Fruit fly (Drosophila melanogaster) whole organism, embryonic: Measurements from ENCODE around the gene CG18213.

Source experiments
- B-H2 ChIP-seq: fragments of 200-800 bp; sonication (Bioruptor generic); optimal IDR thresholded peaks from 2 replicates; lab custom pipeline; 2018; ENCODE audit warnings: missing biosample characterization, mild to moderate bottlenecking, missing genetic modification characterization
- BtbVII ChIP-seq: fragments of 200-800 bp; sonication (Bioruptor generic); optimal IDR thresholded peaks from 3 replicates; lab custom pipeline; 2017; ENCODE audit warnings: missing biosample characterization, mild to moderate bottlenecking, missing genetic modification characterization
- CG12071 ChIP-seq: fragments of 200-800 bp; sonication (Bioruptor generic); optimal IDR thresholded peaks from 3 replicates; lab custom pipeline; 2018; ENCODE audit warnings: missing biosample characterization, mild to moderate bottlenecking, missing genetic modification characterization
- CG12391 ChIP-seq: fragments of 200-800 bp; sonication (Bioruptor generic); optimal IDR thresholded peaks from 3 replicates; lab custom pipeline; 2018; ENCODE audit warnings: missing biosample characterization, mild to moderate bottlenecking, missing genetic modification characterization, moderate library complexity
- CG13894 ChIP-seq: fragments of 200-800 bp; sonication (Bioruptor generic); optimal IDR thresholded peaks from 3 replicates; lab custom pipeline; 2018; ENCODE audit warnings: missing biosample characterization, mild to moderate bottlenecking, missing genetic modification characterization, moderate library complexity
- CG14050 ChIP-seq: fragments of 200-800 bp; sonication (Bioruptor generic); IDR thresholded peaks from 3 replicates; pipeline ENCODE4 v1.3.6; 2022; ENCODE audit warnings: missing biosample characterization, missing genetic modification characterization
- CG17568 ChIP-seq: fragments of 200-800 bp; sonication (Bioruptor generic); optimal IDR thresholded peaks from 2 replicates; lab custom pipeline; 2018; ENCODE audit warnings: missing biosample characterization, mild to moderate bottlenecking, missing genetic modification characterization, moderate library complexity
- CG17912 ChIP-seq: fragments of 200-800 bp; sonication (Bioruptor generic); optimal IDR thresholded peaks from 2 replicates; lab custom pipeline; 2018; ENCODE audit warnings: missing biosample characterization, mild to moderate bottlenecking, missing genetic modification characterization
- CG2678 ChIP-seq: fragments of 200-800 bp; sonication (Bioruptor generic); optimal IDR thresholded peaks from 3 replicates; lab custom pipeline; 2019; ENCODE audit warnings: missing biosample characterization, mild to moderate bottlenecking, missing genetic modification characterization, moderate library complexity
- CG31365 ChIP-seq: fragments of 200-800 bp; sonication (Bioruptor generic); optimal IDR thresholded peaks from 2 replicates; lab custom pipeline; 2018; ENCODE audit warnings: missing biosample characterization, mild to moderate bottlenecking, missing genetic modification characterization
- CG3281 ChIP-seq: fragments of 200-800 bp; sonication (Bioruptor generic); optimal IDR thresholded peaks from 3 replicates; lab custom pipeline; 2017; ENCODE audit warnings: missing biosample characterization, mild to moderate bottlenecking, missing genetic modification characterization
- CG5245 ChIP-seq: fragments of 200-800 bp; sonication (Bioruptor generic); optimal IDR thresholded peaks from 3 replicates; lab custom pipeline; 2016; ENCODE audit warnings: missing biosample characterization, missing genetic modification characterization
- CG6175 ChIP-seq: fragments of 200-800 bp; sonication (Bioruptor generic); IDR thresholded peaks from 3 replicates; pipeline ENCODE4 v1.3.6; 2022; ENCODE audit warnings: missing biosample characterization, missing genetic modification characterization
- CG6683 ChIP-seq: fragments of 200-800 bp; sonication (Bioruptor generic); optimal IDR thresholded peaks from 2 replicates; lab custom pipeline; 2017; ENCODE audit warnings: missing biosample characterization, mild to moderate bottlenecking, missing genetic modification characterization, missing genetic modification reagents
- CG6813 ChIP-seq: fragments of 200-800 bp; sonication (Bioruptor generic); optimal IDR thresholded peaks from 2 replicates; lab custom pipeline; 2017; ENCODE audit warnings: missing biosample characterization, missing genetic modification characterization, mild to moderate bottlenecking, moderate library complexity, missing genetic modification reagents
- CG7839 ChIP-seq: fragments of 200-800 bp; sonication (Bioruptor generic); optimal IDR thresholded peaks from 3 replicates; lab custom pipeline; 2018; ENCODE audit warnings: missing biosample characterization, mild to moderate bottlenecking, missing genetic modification characterization, moderate library complexity
- CG8290 ChIP-seq, 3 experiments: fragments of 200-800 bp; sonication (Bioruptor generic); optimal IDR thresholded peaks; 2 replicates each; lab custom pipeline; 2016 to 2019; ENCODE audit warnings: missing biosample characterization in 3 of 3, missing genetic modification characterization in 3 of 3, mild to moderate bottlenecking in 2 of 3, moderate library complexity in 1 of 3
- Camta ChIP-seq: fragments of 200-800 bp; sonication (Bioruptor generic); optimal IDR thresholded peaks from 2 replicates; lab custom pipeline; 2016; ENCODE audit warnings: missing biosample characterization, missing genetic modification characterization
- CrebB ChIP-seq: fragments of 200-800 bp; sonication (Bioruptor generic); optimal IDR thresholded peaks from 3 replicates; lab custom pipeline; 2018; ENCODE audit warnings: missing biosample characterization, mild to moderate bottlenecking, missing genetic modification characterization
- Eip74EF ChIP-seq, 2 experiments: fragments of 200-800 bp in 1 of 2; fragments of >200 bp in 1 of 2; sonication (Bioruptor generic) in 1 of 2; optimal IDR thresholded peaks; 2 replicates each; lab custom pipeline; 2017 to 2019; ENCODE audit warnings: missing biosample characterization in 2 of 2, missing genetic modification characterization in 2 of 2, mild to moderate bottlenecking in 1 of 2, moderate library complexity in 1 of 2
- Fer2 ChIP-seq: fragments of 200-800 bp; sonication (Bioruptor generic); optimal IDR thresholded peaks from 2 replicates; lab custom pipeline; 2018; ENCODE audit warnings: missing biosample characterization, mild to moderate bottlenecking, missing genetic modification characterization, moderate library complexity
- HLH4C ChIP-seq: fragments of 200-800 bp; sonication (Bioruptor generic); IDR thresholded peaks from 3 replicates; pipeline ENCODE4 v1.3.6; 2022; ENCODE audit warnings: missing biosample characterization, missing genetic modification characterization; ENCODE audit not compliant: partially characterized antibody
- Hr78 ChIP-seq, 2 experiments: fragments of 200-800 bp in 1 of 2; fragments of >200 bp in 1 of 2; sonication (Bioruptor generic) in 1 of 2; optimal IDR thresholded peaks; 2 replicates each; lab custom pipeline; 2017 to 2019; ENCODE audit warnings: missing biosample characterization in 2 of 2, missing genetic modification characterization in 2 of 2, mild to moderate bottlenecking in 1 of 2, moderate library complexity in 1 of 2
- Nf-YB ChIP-seq: fragments of 200-800 bp; sonication (Bioruptor generic); optimal IDR thresholded peaks from 3 replicates; lab custom pipeline; 2019; ENCODE audit warnings: missing biosample characterization, mild to moderate bottlenecking, missing genetic modification characterization, moderate library complexity
- NfI ChIP-seq: fragments of 200-800 bp; sonication (Bioruptor generic); optimal IDR thresholded peaks from 3 replicates; lab custom pipeline; 2018; ENCODE audit warnings: missing biosample characterization, mild to moderate bottlenecking, missing genetic modification characterization, moderate library complexity
- Pdp1 ChIP-seq, 2 experiments: fragments of 200-800 bp; sonication (Bioruptor generic); optimal IDR thresholded peaks; 3 replicates each; lab custom pipeline; 2016; ENCODE audit warnings: missing biosample characterization in 2 of 2, missing genetic modification characterization in 2 of 2, mild to moderate bottlenecking in 1 of 2, moderate library complexity in 1 of 2
- Sox100B ChIP-seq: fragments of 200-800 bp; sonication (Bioruptor generic); optimal IDR thresholded peaks from 3 replicates; lab custom pipeline; 2018; ENCODE audit warnings: missing biosample characterization, mild to moderate bottlenecking, missing genetic modification characterization
- az2 ChIP-seq: fragments of 200-800 bp; sonication (Bioruptor generic); optimal IDR thresholded peaks from 3 replicates; lab custom pipeline; 2016; ENCODE audit warnings: missing biosample characterization, missing genetic modification characterization
- bsh ChIP-seq, 2 experiments: fragments of 200-800 bp; sonication (Bioruptor generic); optimal IDR thresholded peaks; 2 replicates each; lab custom pipeline; 2017 to 2018; ENCODE audit warnings: mild to moderate bottlenecking in 2 of 2, missing biosample characterization in 2 of 2, missing genetic modification characterization in 2 of 2, moderate library complexity in 1 of 2
- chm ChIP-seq: fragments of 200-800 bp; sonication (Bioruptor generic); IDR thresholded peaks from 2 replicates; pipeline ENCODE4 v1.3.6; 2022; ENCODE audit warnings: missing biosample characterization, missing genetic modification characterization
- corto ChIP-seq: fragments of 200-800 bp; sonication (Bioruptor generic); optimal IDR thresholded peaks from 2 replicates; lab custom pipeline; 2016; ENCODE audit warnings: missing biosample characterization, mild to moderate bottlenecking, missing genetic modification characterization, moderate library complexity
- esg ChIP-seq: fragments of 200-800 bp; sonication (Bioruptor generic); conservative IDR thresholded peaks from 2 replicates; pipeline ENCODE4 v1.3.6; 2022; ENCODE audit warnings: missing biosample characterization, missing genetic modification characterization
- gro ChIP-seq: fragments of 200-800 bp; sonication (Bioruptor generic); optimal IDR thresholded peaks from 2 replicates; lab custom pipeline; 2016; ENCODE audit warnings: missing biosample characterization, missing genetic modification characterization
- hbn ChIP-seq: fragments of 200-800 bp; sonication (Bioruptor generic); IDR thresholded peaks from 2 replicates; pipeline ENCODE4 v1.3.6; 2022; ENCODE audit warnings: missing biosample characterization, missing genetic modification characterization; ENCODE audit not compliant: partially characterized antibody
- oc ChIP-seq: fragments of 200-800 bp; sonication (Bioruptor generic); optimal IDR thresholded peaks from 2 replicates; lab custom pipeline; 2018; ENCODE audit warnings: missing biosample characterization, mild to moderate bottlenecking, missing genetic modification characterization, moderate library complexity
- pan ChIP-seq, 4 experiments: fragments of >200 bp in 3 of 4; fragments of 200-800 bp in 1 of 4; sonication (Bioruptor generic) in 1 of 4; optimal IDR thresholded peaks in 3 of 4; IDR thresholded peaks in 1 of 4; 2 replicates each; pipeline versions ENCODE4 v1.3.6 to Lab custom; 2017 to 2022; ENCODE audit warnings: missing biosample characterization in 2 of 4, missing genetic modification characterization in 2 of 4, mixed read lengths in 1 of 4
- pzg ChIP-seq: fragments of 200-800 bp; sonication (Bioruptor generic); optimal IDR thresholded peaks from 3 replicates; lab custom pipeline; 2018; ENCODE audit warnings: missing biosample characterization, mild to moderate bottlenecking, missing genetic modification characterization, moderate library complexity
- sd ChIP-seq: fragments of 200-800 bp; sonication (Bioruptor generic); optimal IDR thresholded peaks from 3 replicates; lab custom pipeline; 2018; ENCODE audit warnings: missing biosample characterization, mild to moderate bottlenecking, missing genetic modification characterization, moderate library complexity
- so ChIP-seq: fragments of 200-800 bp; sonication (Bioruptor generic); IDR thresholded peaks from 3 replicates; pipeline ENCODE4 v1.3.6; 2022; ENCODE audit warnings: missing biosample characterization, missing genetic modification characterization
- sob ChIP-seq: fragments of 200-800 bp; sonication (Bioruptor generic); IDR thresholded peaks from 2 replicates; pipeline ENCODE4 v1.3.6; 2022; ENCODE audit warnings: missing biosample characterization, missing genetic modification characterization
- sqz ChIP-seq: fragments of 200-800 bp; sonication (Bioruptor generic); optimal IDR thresholded peaks from 3 replicates; lab custom pipeline; 2018; ENCODE audit warnings: missing biosample characterization, mild to moderate bottlenecking, missing genetic modification characterization
- tap ChIP-seq: fragments of 200-800 bp; optimal IDR thresholded peaks from 3 replicates; lab custom pipeline; 2019; ENCODE audit warnings: missing biosample characterization, mild to moderate bottlenecking, missing genetic modification characterization, moderate library complexity
- tll ChIP-seq, 2 experiments: fragments of 200-800 bp in 1 of 2; fragments of >200 bp in 1 of 2; sonication (Bioruptor generic) in 1 of 2; optimal IDR thresholded peaks; 2 replicates each; lab custom pipeline; 2017 to 2019; ENCODE audit warnings: missing biosample characterization in 2 of 2, missing genetic modification characterization in 2 of 2, mild to moderate bottlenecking in 1 of 2, moderate library complexity in 1 of 2
- tna ChIP-seq: fragments of 200-800 bp; sonication (Bioruptor generic); IDR thresholded peaks from 2 replicates; pipeline ENCODE4 v1.3.6; 2022; ENCODE audit warnings: missing biosample characterization, missing genetic modification characterization; ENCODE audit not compliant: partially characterized antibody
- twi ChIP-seq: fragments of 200-800 bp; optimal IDR thresholded peaks from 2 replicates; lab custom pipeline; 2019; ENCODE audit warnings: missing biosample characterization, mild to moderate bottlenecking, missing genetic modification characterization, moderate library complexity
- usp ChIP-seq: fragments of >200 bp; optimal IDR thresholded peaks from 2 replicates; lab custom pipeline; 2017; ENCODE audit warnings: missing biosample characterization, missing genetic modification characterization
- wek ChIP-seq: fragments of 200-800 bp; sonication (Bioruptor generic); optimal IDR thresholded peaks from 3 replicates; lab custom pipeline; 2018; ENCODE audit warnings: missing biosample characterization, mild to moderate bottlenecking, missing genetic modification characterization, moderate library complexity

CG18213 gene

DNA sequence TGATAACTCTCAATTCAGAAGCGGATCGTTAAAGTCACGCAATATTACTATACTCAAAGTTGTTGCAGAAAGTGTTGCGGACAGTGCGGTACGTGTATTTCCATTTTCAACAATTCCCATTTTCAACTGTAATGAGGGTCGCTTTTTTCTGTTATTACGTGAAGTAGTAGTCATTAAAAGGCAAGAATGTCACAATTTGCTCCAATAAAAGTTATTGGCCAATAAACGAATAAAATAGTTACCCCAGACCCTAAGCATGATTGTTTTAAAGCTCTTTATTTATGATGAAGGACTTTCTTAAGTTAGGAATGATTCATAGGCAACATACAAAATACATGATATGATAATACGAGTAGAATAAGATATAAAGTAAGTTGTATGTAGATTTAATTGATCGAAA, 32.7 kb downstream of the CG18213 start (continued):
- TF ChIP-seq pan (optimal IDR thresholded peaks at IDR 0.05; lab: Kevin White, UChicago), result no peak
- peak in 1 of 2 experiments; percentile 12 for TF ChIP-seq pan (GFP tag; optimal IDR thresholded peaks at IDR 0.05 in 1 of 2, IDR thresholded peaks at IDR 0.05 in 1 of 2)
- no peak for TF ChIP-seq gro (GFP tag; lab: Kevin White, UChicago)
- peak; percentile 12 for TF ChIP-seq wek (GFP tag; lab: Kevin White, UChicago)
- no peak for TF ChIP-seq Hr78 (GFP tag; optimal IDR thresholded peaks at IDR 0.05; lab: Kevin White, UChicago)
- TF ChIP-seq az2 (GFP tag; lab: Kevin White, UChicago), result no peak
- TF ChIP-seq CG3281 (GFP tag; lab: Kevin White, UChicago), result peak; percentile 36
- peak; percentile 37 for TF ChIP-seq CG17912 (GFP tag; lab: Kevin White, UChicago)
- TF ChIP-seq CG6683 (GFP tag; lab: Kevin White, UChicago), result no peak
- TF ChIP-seq usp, result no peak
- peak; percentile 31 for TF ChIP-seq NfI
- peak; percentile 31 for TF ChIP-seq CG7839 (tag; lab: Kevin White, UChicago)
- TF ChIP-seq sqz (GFP tag; lab: Kevin White, UChicago), result no peak
- TF ChIP-seq CG5245 (GFP tag; lab: Kevin White, UChicago), result no peak
- TF ChIP-seq sob (GFP tag; lab: Robert Waterston, UW), result no peak
- TF ChIP-seq CG6813 (GFP tag; lab: Kevin White, UChicago), result peak; percentile 17
- TF ChIP-seq pzg, result no peak
- TF ChIP-seq BtbVII (GFP tag; lab: Kevin White, UChicago), result no peak
- TF ChIP-seq hbn (GFP tag; lab: Robert Waterston, UW), result no peak
- TF ChIP-seq CG31365 (tag; lab: Kevin White, UChicago), result no peak
- no peak for TF ChIP-seq tna (GFP tag; lab: Robert Waterston, UW)
- no peak for TF ChIP-seq esg (GFP tag; lab: Robert Waterston, UW)
- peak; percentile 33 for TF ChIP-seq tap
- TF ChIP-seq Camta (GFP tag; lab: Kevin White, UChicago), result no peak
- no peak for TF ChIP-seq CG14050
- TF ChIP-seq CG12071 (GFP tag; lab: Kevin White, UChicago), result peak; percentile 64
- no peak for TF ChIP-seq CG8290 (GFP tag; optimal IDR thresholded peaks at IDR 0.05; lab: Kevin White, UChicago)
- TF ChIP-seq CG8290 (tag; optimal IDR thresholded peaks at IDR 0.05; lab: Kevin White, UChicago), result peak in 1 of 2 experiments; percentile 26
- peak; percentile 26 for TF ChIP-seq B-H2 (GFP tag; lab: Kevin White, UChicago)
- peak; percentile 60 for TF ChIP-seq CG13894 (tag; lab: Kevin White, UChicago)
- no peak for TF ChIP-seq CG12391 (tag; lab: Kevin White, UChicago)
- TF ChIP-seq HLH4C (GFP tag; lab: Robert Waterston, UW), result no peak
- TF ChIP-seq Nf-YB (GFP tag; lab: Kevin White, UChicago), result peak; percentile 21
- TF ChIP-seq chm (GFP tag; lab: Robert Waterston, UW), result no peak
- no peak for TF ChIP-seq CG6175
- TF ChIP-seq Eip74EF (GFP tag; optimal IDR thresholded peaks at IDR 0.05; lab: Kevin White, UChicago), result peak in 1 of 2 experiments; percentile 21
- no peak for TF ChIP-seq corto (GFP tag; lab: Kevin White, UChicago)
- peak; percentile 82 for TF ChIP-seq sd
- no peak for TF ChIP-seq oc (tag; lab: Kevin White, UChicago)
- TF ChIP-seq twi (tag; lab: Kevin White, UChicago), result no peak
- no peak for TF ChIP-seq tll (GFP tag; optimal IDR thresholded peaks at IDR 0.05; lab: Kevin White, UChicago)
- TF ChIP-seq Fer2, result peak; percentile 21
- TF ChIP-seq Pdp1 (GFP tag; optimal IDR thresholded peaks at IDR 0.05; lab: Kevin White, UChicago), result peak in 1 of 2 experiments; percentile 40
- TF ChIP-seq CrebB (tag; lab: Kevin White, UChicago), result peak; percentile 22
- no peak for TF ChIP-seq so (GFP tag; lab: Robert Waterston, UW)
- TF ChIP-seq CG2678, result peak; percentile 71
- peak; percentile 64 for TF ChIP-seq CG17568
- TF ChIP-seq bsh (GFP tag; optimal IDR thresholded peaks at IDR 0.05; lab: Kevin White, UChicago), result no peak
- peak; percentile 28 for TF ChIP-seq Sox100B (GFP tag; lab: Kevin White, UChicago)
